Fruit fly (Drosophila melanogaster): Measurements from ENCODE around the gene CG45486.

DNA sequence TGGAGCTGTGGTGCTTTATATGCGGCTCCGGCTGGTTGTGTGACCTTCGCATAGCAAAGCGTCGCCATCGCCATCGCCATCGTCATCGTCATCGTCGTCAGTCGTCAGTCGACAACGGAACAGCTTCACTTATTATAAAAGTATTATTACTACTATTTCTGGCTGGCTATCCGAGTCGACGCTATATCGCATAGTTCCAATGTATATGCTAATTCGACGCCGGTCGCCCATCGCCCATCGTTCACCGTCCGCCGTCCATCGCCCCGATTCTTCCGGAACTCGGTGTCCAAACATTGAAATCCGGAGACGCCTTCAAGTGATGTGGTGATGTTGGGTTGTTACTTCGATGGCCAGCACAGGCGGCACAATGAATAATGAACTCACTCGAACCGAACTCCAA, 17.8 kb downstream of the CG45486 start:
- TF ChIP-seq h (optimal IDR thresholded peaks at IDR 0.05) (no peak), Myc (optimal IDR thresholded peaks at IDR 0.05) (no peak), insv (optimal IDR thresholded peaks at IDR 0.05) (no peak), Sin3A (optimal IDR thresholded peaks at IDR 0.05) (no peak), ttk (optimal IDR thresholded peaks at IDR 0.05) (no peak), psq (optimal IDR thresholded peaks at IDR 0.05) (no peak)

All from Kc167 (cell line).